Worm (Caenorhabditis elegans) whole organism, L2 larva: Measurements from ENCODE around the gene gcp-2.2.
A peak's percentile ranks its signal among the peaks of the same experiment; 100 is the strongest.

ENCODE experiments used
- C34F6.9 ChIP-seq: fragments of 150-350 bp; optimal IDR thresholded peaks from 2 replicates; lab custom pipeline; 2014; ENCODE audit warnings: missing biosample characterization, missing genetic modification characterization
- F13H6.1 ChIP-seq: sonication (generic microtip); optimal IDR thresholded peaks from 2 replicates; lab custom pipeline; 2016; ENCODE audit warnings: missing genetic modification characterization, missing compliant biosample characterization
- R02D3.7 ChIP-seq: fragments of 150-350 bp; optimal IDR thresholded peaks from 2 replicates; lab custom pipeline; 2014; ENCODE audit warnings: missing biosample characterization, missing genetic modification characterization
- Y55F3AM.14 ChIP-seq: fragments of 200-800 bp; sonication (Bioruptor generic); optimal IDR thresholded peaks from 2 replicates; lab custom pipeline; 2018; ENCODE audit warnings: mild to moderate bottlenecking, missing genetic modification characterization, missing compliant biosample characterization
- alr-1 ChIP-seq: fragments of 150-350 bp; optimal IDR thresholded peaks from 2 replicates; lab custom pipeline; 2014; ENCODE audit warnings: missing biosample characterization, missing genetic modification characterization
- aly-2 ChIP-seq: fragments of 150-350 bp; optimal IDR thresholded peaks from 2 replicates; lab custom pipeline; 2014; ENCODE audit warnings: missing biosample characterization, missing genetic modification characterization
- ceh-82 ChIP-seq: fragments of 150-350 bp; optimal IDR thresholded peaks from 2 replicates; lab custom pipeline; 2014; ENCODE audit warnings: missing biosample characterization, missing genetic modification characterization
- crh-2 ChIP-seq: sonication (generic microtip); optimal IDR thresholded peaks from 2 replicates; lab custom pipeline; 2017; ENCODE audit warnings: missing biosample characterization, missing genetic modification characterization
- dmd-4 ChIP-seq: sonication (generic microtip); optimal IDR thresholded peaks from 2 replicates; lab custom pipeline; 2017; ENCODE audit warnings: missing biosample characterization, missing genetic modification characterization
- elt-1 ChIP-seq: fragments of 150-350 bp; optimal IDR thresholded peaks from 2 replicates; lab custom pipeline; 2014; ENCODE audit warnings: missing biosample characterization, missing genetic modification characterization
- elt-3 ChIP-seq: sonication (generic microtip); optimal IDR thresholded peaks from 2 replicates; lab custom pipeline; 2017; ENCODE audit warnings: missing biosample characterization, missing genetic modification characterization
- fos-1 ChIP-seq: fragments of 150-350 bp; optimal IDR thresholded peaks from 2 replicates; lab custom pipeline; 2014; ENCODE audit warnings: missing biosample characterization, missing genetic modification characterization
- gmeb-1 ChIP-seq: fragments of 150-350 bp; optimal IDR thresholded peaks from 2 replicates; lab custom pipeline; 2014; ENCODE audit warnings: missing biosample characterization, missing genetic modification characterization
- lin-39 ChIP-seq: fragments of 150-350 bp; optimal IDR thresholded peaks from 2 replicates; lab custom pipeline; 2014; ENCODE audit warnings: missing biosample characterization, missing genetic modification reagents, missing genetic modification characterization
- mbf-1 ChIP-seq: sonication (generic microtip); optimal IDR thresholded peaks from 2 replicates; lab custom pipeline; 2017; ENCODE audit warnings: missing biosample characterization, missing genetic modification characterization
- nhr-10 ChIP-seq: sonication (generic microtip); optimal IDR thresholded peaks from 2 replicates; lab custom pipeline; 2017; ENCODE audit warnings: missing biosample characterization, missing genetic modification characterization
- nhr-129 ChIP-seq: fragments of 150-350 bp; optimal IDR thresholded peaks from 2 replicates; lab custom pipeline; 2014; ENCODE audit warnings: missing biosample characterization, missing genetic modification characterization
- nhr-21 ChIP-seq: fragments of 150-350 bp; optimal IDR thresholded peaks from 2 replicates; lab custom pipeline; 2014; ENCODE audit warnings: missing biosample characterization, missing genetic modification characterization
- nhr-237 ChIP-seq: fragments of 150-350 bp; optimal IDR thresholded peaks from 2 replicates; lab custom pipeline; 2014; ENCODE audit warnings: missing biosample characterization, missing genetic modification characterization
- nhr-25 ChIP-seq: fragments of 150-350 bp; sonication (generic microtip); optimal IDR thresholded peaks from 3 replicates; lab custom pipeline; 2014; ENCODE audit warnings: missing biosample characterization, missing genetic modification characterization
- nhr-6 ChIP-seq: fragments of 150-350 bp; optimal IDR thresholded peaks from 2 replicates; lab custom pipeline; 2014; ENCODE audit warnings: missing biosample characterization, missing genetic modification characterization
- sma-9 ChIP-seq, 2 experiments: fragments of 150-350 bp in 1 of 2; sonication (generic microtip) in 1 of 2; optimal IDR thresholded peaks; 2 replicates each; lab custom pipeline; 2014 to 2016; ENCODE audit warnings: missing genetic modification characterization in 2 of 2, mild to moderate bottlenecking in 1 of 2, missing biosample characterization in 1 of 2, missing compliant biosample characterization in 1 of 2, missing genetic modification reagents in 1 of 2, moderate library complexity in 1 of 2
- unc-39 ChIP-seq: fragments of 150-350 bp; optimal IDR thresholded peaks from 2 replicates; lab custom pipeline; 2014; ENCODE audit warnings: missing biosample characterization, missing genetic modification characterization
- unc-55 ChIP-seq: fragments of 150-350 bp; sonication (generic microtip); optimal IDR thresholded peaks from 3 replicates; lab custom pipeline; 2014; ENCODE audit warnings: missing biosample characterization, missing genetic modification reagents, missing genetic modification characterization

gcp-2.2 gene

ce11 chrX:11547442-11548023 is 10.0 kb downstream of the gcp-2.2 start:
- TF ChIP-seq lin-39 (tag; lab: Kevin White, UChicago): no peak
- no peak for TF ChIP-seq nhr-10 (tag; lab: Kevin White, UChicago)
- TF ChIP-seq elt-1 (tag; lab: Kevin White, UChicago): no peak
- no peak for TF ChIP-seq F13H6.1 (tag; lab: Kevin White, UChicago)
- TF ChIP-seq gmeb-1 (tag; lab: Kevin White, UChicago): no peak

ce11 chrX:11548308-11548707 is 10.8 kb downstream of the gcp-2.2 start, which contains the start of gene mig-2:
mig-2 (plus strand) TSS chrX:11548608.
- TF ChIP-seq nhr-25 (tag; lab: Kevin White, UChicago) (no peak), unc-55 (no peak)

- TF ChIP-seq unc-55: peak; percentile 57
- no peak for TF ChIP-seq aly-2 (tag; lab: Kevin White, UChicago)
Observed at ce11 chrX:11551808-11552207, 14.3 kb downstream of the gcp-2.2 start.

- no peak for TF ChIP-seq crh-2
- TF ChIP-seq nhr-129 (tag; lab: Kevin White, UChicago): peak; percentile 8
- no peak for TF ChIP-seq R02D3.7
- no peak for TF ChIP-seq mbf-1
- TF ChIP-seq elt-1 (tag; lab: Kevin White, UChicago): no peak
- TF ChIP-seq nhr-21 (tag; lab: Kevin White, UChicago): no peak
- TF ChIP-seq alr-1 (tag; lab: Kevin White, UChicago): no peak
- no peak for TF ChIP-seq nhr-10 (tag; lab: Kevin White, UChicago)
- no peak for TF ChIP-seq ceh-82 (tag; lab: Kevin White, UChicago)
- TF ChIP-seq sma-9 (GFP tag; optimal IDR thresholded peaks at IDR 0.05; lab: Kevin White, UChicago): no peak
- TF ChIP-seq sma-9 (tag; optimal IDR thresholded peaks at IDR 0.05; lab: Kevin White, UChicago): no peak
- TF ChIP-seq C34F6.9: peak; percentile 58
- TF ChIP-seq lin-39 (tag; lab: Kevin White, UChicago): no peak
- TF ChIP-seq Y55F3AM.14 (GFP tag; lab: Kevin White, UChicago): no peak
- TF ChIP-seq nhr-237: no peak
- TF ChIP-seq nhr-6: no peak
- TF ChIP-seq unc-39 (tag; lab: Kevin White, UChicago): no peak
- no peak for TF ChIP-seq elt-3
- peak; percentile 53 for TF ChIP-seq unc-55
- TF ChIP-seq, all 48 proteins: peak for 3
Observed at ce11 chrX:11552879-11553278, 15.4 kb downstream of the gcp-2.2 start.

- TF ChIP-seq unc-39 (tag; lab: Kevin White, UChicago): no peak
- peak; percentile 4 for TF ChIP-seq sma-9 (GFP tag; optimal IDR thresholded peaks at IDR 0.05; lab: Kevin White, UChicago)
- TF ChIP-seq sma-9 (tag; optimal IDR thresholded peaks at IDR 0.05; lab: Kevin White, UChicago): no peak
- peak; percentile 89 for TF ChIP-seq unc-55
Observed at ce11 chrX:11554522-11554921, 17.0 kb downstream of the gcp-2.2 start.

- TF ChIP-seq fos-1 (peak; percentile 23), unc-39 (tag; lab: Kevin White, UChicago) (no peak), sma-9 (GFP tag; optimal IDR thresholded peaks at IDR 0.05; lab: Kevin White, UChicago) (peak; percentile 13), sma-9 (tag; optimal IDR thresholded peaks at IDR 0.05; lab: Kevin White, UChicago) (no peak)
Observed at ce11 chrX:11555046-11555445, 17.5 kb downstream of the gcp-2.2 start.

ce11 chrX:11555527-11556137 is 18.1 kb downstream of the gcp-2.2 start:
- TF ChIP-seq nhr-129 (tag; lab: Kevin White, UChicago): peak; percentile 49
- peak; percentile 13 for TF ChIP-seq unc-55
- TF ChIP-seq sma-9 (GFP tag; optimal IDR thresholded peaks at IDR 0.05; lab: Kevin White, UChicago): peak; percentile 36
- TF ChIP-seq sma-9 (tag; optimal IDR thresholded peaks at IDR 0.05; lab: Kevin White, UChicago): no peak
- TF ChIP-seq lin-39 (tag; lab: Kevin White, UChicago): no peak
- no peak for TF ChIP-seq dmd-4 (tag; lab: Kevin White, UChicago)
- peak; percentile 30 for TF ChIP-seq F13H6.1 (tag; lab: Kevin White, UChicago)

ce11 chrX:11556194-11556739 is 18.8 kb downstream of the gcp-2.2 start, which contains the start of gene C35C5.10:
C35C5.10 (plus strand) TSS chrX:11556244.
- TF ChIP-seq ceh-82 (tag; lab: Kevin White, UChicago) (no peak), fos-1 (peak; percentile 83)
